Fruit fly (Drosophila melanogaster): ENCODE data around the gene sba.

sba gene

DNA sequence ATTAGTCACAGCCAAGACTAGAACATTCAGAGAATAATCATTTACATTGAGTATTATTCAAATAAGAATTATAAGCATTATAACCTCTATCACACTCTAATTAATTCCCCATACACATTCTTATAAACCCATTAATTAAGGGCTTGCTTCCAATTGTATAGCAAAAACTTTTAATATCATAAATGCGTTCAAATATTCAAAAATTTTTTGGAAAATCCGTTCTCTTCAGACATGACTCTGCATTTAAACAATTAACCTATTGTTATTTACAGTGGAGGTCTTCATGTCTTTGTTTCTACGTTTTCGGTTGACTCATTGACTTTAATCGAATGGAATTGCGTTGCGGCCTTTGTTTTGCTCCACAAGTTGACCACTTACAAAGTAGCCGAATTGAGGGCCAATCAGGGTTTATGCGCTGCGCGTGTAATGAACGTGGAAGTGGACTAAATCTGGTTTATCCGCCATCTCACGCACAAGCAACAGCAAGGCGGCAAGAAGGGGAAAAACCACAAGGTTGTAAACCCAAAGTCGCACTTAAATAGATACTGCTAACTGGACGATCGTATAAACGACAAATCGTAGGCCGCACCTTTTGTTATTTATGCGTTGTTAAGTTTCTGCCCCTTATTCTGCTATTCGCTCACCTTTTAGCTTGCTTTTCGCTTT is 1.8 kb downstream of the sba start:
- TF ChIP-seq CG17801 (GFP tag; optimal IDR thresholded peaks at IDR 0.05; ENCODE audit: partially characterized antibody): peak; percentile 47

dm6 chr3R:23920387-23920786 is 2.4 kb downstream of the sba start:
- TF ChIP-seq CG17801 (GFP tag; optimal IDR thresholded peaks at IDR 0.05; ENCODE audit: partially characterized antibody): no peak

DNA sequence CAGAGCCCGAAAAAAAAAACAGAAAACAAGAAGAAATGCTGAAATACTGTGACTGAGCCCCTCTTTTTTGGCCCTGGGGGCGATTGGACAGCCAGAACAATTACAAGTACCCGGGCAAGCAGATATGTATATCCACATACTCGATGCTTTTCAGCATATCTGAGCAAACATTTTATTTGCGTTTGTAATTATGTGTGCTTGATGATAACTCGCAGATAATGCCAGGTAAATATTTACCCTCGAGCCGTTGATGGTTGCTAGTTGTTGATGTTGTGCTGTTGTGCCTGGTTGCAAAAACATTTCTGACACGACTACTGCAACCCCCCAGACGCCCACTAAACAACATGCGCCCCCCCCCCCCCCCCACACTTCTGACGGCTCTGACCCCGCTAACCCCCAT is 3.4 kb downstream of the sba start:
- no peak for TF ChIP-seq CG17801 (GFP tag; optimal IDR thresholded peaks at IDR 0.05; ENCODE audit: partially characterized antibody)

dm6 chr3R:23915967-23916366 is 6.8 kb downstream of the sba start:
- no peak for TF ChIP-seq CG17801 (GFP tag; optimal IDR thresholded peaks at IDR 0.05; ENCODE audit: partially characterized antibody)

dm6 chr3R:23915042-23915428 is 7.7 kb downstream of the sba start:
- TF ChIP-seq CG17801 (GFP tag; optimal IDR thresholded peaks at IDR 0.05; ENCODE audit: partially characterized antibody): no peak

dm6 chr3R:23914415-23915041 is 8.2 kb downstream of the sba start:
- TF ChIP-seq CG17801 (GFP tag; optimal IDR thresholded peaks at IDR 0.05; ENCODE audit: partially characterized antibody): no peak

dm6 chr3R:23912349-23912748 is 10.4 kb downstream of the sba start:
- no peak for TF ChIP-seq CG17801 (GFP tag; optimal IDR thresholded peaks at IDR 0.05; ENCODE audit: partially characterized antibody)

DNA sequence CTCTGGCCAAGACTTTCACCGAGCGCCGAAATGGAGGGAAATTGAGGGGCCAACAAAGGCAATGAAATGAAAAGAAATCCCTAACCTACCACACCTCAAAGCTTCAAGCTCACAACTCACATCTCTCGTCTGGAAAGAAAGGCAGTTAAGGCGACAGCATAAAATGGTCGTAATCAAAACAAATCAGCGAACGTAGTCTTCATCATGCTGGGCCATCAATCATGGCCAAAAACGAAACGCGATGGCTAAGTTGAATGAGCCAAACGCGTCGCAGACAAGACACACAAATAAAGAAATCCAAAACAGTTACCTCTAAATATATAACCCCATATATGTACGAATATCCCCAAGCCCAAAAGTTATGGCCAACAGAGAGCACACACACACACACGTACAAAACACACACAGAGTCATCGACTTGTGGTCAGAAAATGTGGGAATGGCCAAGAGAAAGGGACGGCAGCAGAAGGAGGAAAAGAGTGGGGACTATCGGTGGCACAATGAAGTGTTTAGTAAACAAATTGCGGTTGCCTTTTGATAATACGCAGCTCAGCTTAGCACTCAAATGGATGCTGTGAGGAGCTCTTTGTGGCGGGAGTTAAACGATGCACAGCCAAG is 11.6 kb downstream of the sba start:
- TF ChIP-seq CG17801 (GFP tag; optimal IDR thresholded peaks at IDR 0.05; ENCODE audit: partially characterized antibody): no peak

dm6 chr3R:23910260-23910887 is 12.4 kb downstream of the sba start:
- no peak for TF ChIP-seq CG17801 (GFP tag; optimal IDR thresholded peaks at IDR 0.05; ENCODE audit: partially characterized antibody)

DNA sequence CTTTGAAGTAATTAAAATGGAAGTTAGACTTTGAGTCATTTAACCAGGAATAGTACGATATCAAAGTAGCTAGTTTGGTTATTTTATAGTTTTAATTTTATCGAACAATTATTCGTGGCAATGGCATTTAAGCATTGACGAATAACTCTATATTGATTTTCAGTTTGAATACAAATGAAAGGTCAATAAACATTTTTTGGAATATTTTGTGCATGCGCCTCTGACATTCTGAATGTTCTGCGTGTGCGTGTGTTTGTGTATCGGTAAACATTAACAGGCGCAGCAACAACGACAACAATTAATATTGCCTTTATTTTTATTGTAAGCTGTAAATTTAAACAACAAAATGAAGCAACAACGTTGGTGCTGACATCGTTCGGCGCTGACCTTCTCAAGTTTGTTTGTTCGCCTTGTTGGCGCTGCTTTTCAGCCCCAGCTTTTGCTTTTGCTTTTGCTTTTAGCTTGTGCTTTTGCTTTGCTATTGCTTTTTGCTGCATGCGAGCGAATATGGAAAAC is 13.4 kb downstream of the sba start:
- TF ChIP-seq CG17801 (GFP tag; optimal IDR thresholded peaks at IDR 0.05; ENCODE audit: partially characterized antibody): no peak

- TF ChIP-seq CG17801 (GFP tag; optimal IDR thresholded peaks at IDR 0.05; ENCODE audit: partially characterized antibody): no peak
These were observed 19.3 kb downstream of the sba start for dm6 chr3R:23903425-23903824.

DNA sequence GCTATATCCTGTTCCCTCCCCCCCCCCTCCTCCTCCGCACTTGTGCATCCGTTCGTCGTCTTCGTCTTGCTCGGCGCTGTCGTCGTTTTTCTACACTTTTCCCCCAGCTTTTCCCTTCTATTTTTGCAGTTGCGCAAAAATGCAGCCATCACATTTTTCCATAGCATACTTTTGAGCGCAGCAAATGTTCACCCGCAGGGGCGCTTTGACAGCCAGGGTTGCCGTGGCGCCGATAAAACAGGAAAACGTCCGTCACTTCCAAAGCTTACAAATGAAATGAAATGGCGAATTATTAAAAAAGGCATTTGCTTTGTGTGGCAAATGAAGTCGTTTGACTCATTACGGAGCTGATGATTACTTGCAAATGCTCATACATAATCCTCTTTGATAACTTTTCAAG is 20.2 kb downstream of the sba start:
- no peak for TF ChIP-seq CG17801 (GFP tag; optimal IDR thresholded peaks at IDR 0.05; ENCODE audit: partially characterized antibody)

DNA sequence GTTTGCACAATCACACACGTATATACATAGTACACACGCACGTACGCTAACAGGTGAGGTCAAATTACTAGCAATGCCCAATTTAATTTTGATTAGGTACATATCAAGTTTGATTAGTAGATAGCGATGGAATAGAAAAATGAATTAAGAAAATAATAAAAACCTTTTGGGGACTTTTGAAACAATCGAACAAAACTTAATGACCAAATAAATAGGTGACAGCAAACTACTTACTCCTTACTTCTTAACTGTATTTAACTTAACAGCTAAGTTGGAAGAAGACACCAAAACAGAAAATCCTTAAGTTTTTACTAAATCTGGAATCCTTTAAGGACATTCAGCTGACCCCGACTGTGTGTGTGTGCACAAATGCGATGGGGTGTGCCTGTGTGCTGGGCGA is 20.7 kb downstream of the sba start:
- TF ChIP-seq CG17801 (GFP tag; optimal IDR thresholded peaks at IDR 0.05; ENCODE audit: partially characterized antibody): no peak

DNA sequence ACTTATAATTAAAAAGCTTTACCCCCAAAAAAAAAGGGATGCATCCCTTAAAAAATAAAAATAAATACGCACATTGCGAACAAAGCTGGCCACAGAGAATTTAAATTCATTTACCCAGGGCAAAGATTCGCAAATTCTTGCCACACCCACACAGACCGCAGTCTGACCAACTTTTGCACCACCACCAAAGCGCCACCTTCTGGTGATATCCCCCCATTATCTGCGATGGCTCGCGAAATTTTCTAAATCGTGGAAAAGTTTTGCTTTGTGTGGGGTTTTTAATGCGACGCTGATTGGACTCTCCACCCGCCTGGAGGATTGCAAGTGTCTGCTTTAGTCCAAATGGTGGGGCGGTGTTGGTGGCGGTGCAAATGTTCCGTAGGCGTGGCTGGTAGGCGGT is 22.7 kb downstream of the sba start:
- TF ChIP-seq CG17801 (GFP tag; optimal IDR thresholded peaks at IDR 0.05; ENCODE audit: partially characterized antibody): no peak

dm6 chr3R:23893460-23893859 is 29.3 kb downstream of the sba start, which contains the start of gene tbrd-1:
tbrd-1 (minus strand) TSS chr3R:23893560.
- TF ChIP-seq CG17801 (GFP tag; optimal IDR thresholded peaks at IDR 0.05; ENCODE audit: partially characterized antibody): no peak

dm6 chr3R:23890886-23891285 is 31.9 kb downstream of the sba start, which contains the start of gene TfIIA-S:
TfIIA-S (minus strand) TSS chr3R:23891060.
- TF ChIP-seq CG17801 (GFP tag; optimal IDR thresholded peaks at IDR 0.05; ENCODE audit: partially characterized antibody): peak; percentile 75

All from ovary, adult (tissue).